Fruit fly (Drosophila melanogaster) whole organism, embryonic: Measurements from ENCODE around the gene CG32590.

ENCODE experiments used
- CG10267 ChIP-seq: fragments of 200-800 bp; sonication (Bioruptor generic); optimal IDR thresholded peaks from 2 replicates; lab custom pipeline; 2018; ENCODE audit warnings: missing biosample characterization, mild to moderate bottlenecking, missing genetic modification characterization, moderate library complexity
- CG10543 ChIP-seq: fragments of 200-800 bp; sonication (Bioruptor generic); optimal IDR thresholded peaks from 3 replicates; lab custom pipeline; 2017; ENCODE audit warnings: missing biosample characterization, mild to moderate bottlenecking, missing genetic modification characterization, moderate library complexity
- CG11093 ChIP-seq: fragments of 200-800 bp; sonication (Bioruptor generic); IDR thresholded peaks from 3 replicates; pipeline ENCODE4 v1.3.6; 2022; ENCODE audit warnings: missing biosample characterization, missing genetic modification characterization
- CG11696 ChIP-seq: fragments of 200-800 bp; sonication (Bioruptor generic); IDR thresholded peaks from 2 replicates; pipeline ENCODE4 v1.3.6; 2022; ENCODE audit warnings: missing biosample characterization, missing genetic modification characterization
- CG12155 ChIP-seq: fragments of 200-800 bp; sonication (Bioruptor generic); optimal IDR thresholded peaks from 3 replicates; lab custom pipeline; 2016; ENCODE audit warnings: missing biosample characterization, missing genetic modification characterization
- CG1233 ChIP-seq: fragments of 200-800 bp; sonication (Bioruptor generic); optimal IDR thresholded peaks from 4 replicates; lab custom pipeline; 2018; ENCODE audit warnings: missing biosample characterization, mild to moderate bottlenecking, missing genetic modification characterization
- CG12391 ChIP-seq: fragments of 200-800 bp; sonication (Bioruptor generic); optimal IDR thresholded peaks from 3 replicates; lab custom pipeline; 2018; ENCODE audit warnings: missing biosample characterization, mild to moderate bottlenecking, missing genetic modification characterization, moderate library complexity
- CG15011 ChIP-seq: fragments of 200-800 bp; sonication (Bioruptor generic); optimal IDR thresholded peaks from 3 replicates; lab custom pipeline; 2018; ENCODE audit warnings: missing biosample characterization, mild to moderate bottlenecking, missing genetic modification characterization
- CG17568 ChIP-seq: fragments of 200-800 bp; sonication (Bioruptor generic); optimal IDR thresholded peaks from 2 replicates; lab custom pipeline; 2018; ENCODE audit warnings: missing biosample characterization, mild to moderate bottlenecking, missing genetic modification characterization, moderate library complexity
- CG18476 ChIP-seq: fragments of 200-800 bp; sonication (Bioruptor generic); optimal IDR thresholded peaks from 2 replicates; lab custom pipeline; 2016; ENCODE audit warnings: missing biosample characterization, mild to moderate bottlenecking, missing genetic modification characterization
- CG18619 ChIP-seq: fragments of 200-800 bp; sonication (Bioruptor generic); optimal IDR thresholded peaks from 3 replicates; lab custom pipeline; 2017; ENCODE audit warnings: missing biosample characterization, mild to moderate bottlenecking, missing genetic modification characterization
- CG2116 ChIP-seq: fragments of 200-800 bp; sonication (Bioruptor generic); optimal IDR thresholded peaks from 3 replicates; lab custom pipeline; 2018; ENCODE audit warnings: missing biosample characterization, mild to moderate bottlenecking, missing genetic modification characterization
- CG2202 ChIP-seq: fragments of 200-800 bp; sonication (Bioruptor generic); optimal IDR thresholded peaks from 2 replicates; lab custom pipeline; 2018; ENCODE audit warnings: missing biosample characterization, mild to moderate bottlenecking, missing genetic modification characterization
- CG33557 ChIP-seq: fragments of 200-800 bp; sonication (Bioruptor generic); optimal IDR thresholded peaks from 2 replicates; lab custom pipeline; 2019; ENCODE audit warnings: missing biosample characterization, mild to moderate bottlenecking, missing genetic modification characterization, moderate library complexity
- CG4707 ChIP-seq: fragments of 200-800 bp; sonication (Bioruptor generic); optimal IDR thresholded peaks from 2 replicates; lab custom pipeline; 2018; ENCODE audit warnings: missing biosample characterization, mild to moderate bottlenecking, missing genetic modification characterization, moderate library complexity
- CG6654 ChIP-seq: fragments of 200-800 bp; sonication (Bioruptor generic); optimal IDR thresholded peaks from 2 replicates; lab custom pipeline; 2017; ENCODE audit warnings: missing biosample characterization, mild to moderate bottlenecking, missing genetic modification characterization
- CG7556 ChIP-seq: fragments of 200-800 bp; sonication (Bioruptor generic); optimal IDR thresholded peaks from 2 replicates; lab custom pipeline; 2017; ENCODE audit warnings: missing biosample characterization, mild to moderate bottlenecking, missing genetic modification characterization
- CG7928 ChIP-seq: fragments of 200-800 bp; sonication (Bioruptor generic); optimal IDR thresholded peaks from 2 replicates; lab custom pipeline; 2017; ENCODE audit warnings: missing biosample characterization, mild to moderate bottlenecking, missing genetic modification characterization
- CG8944 ChIP-seq: fragments of 200-800 bp; sonication (Bioruptor generic); optimal IDR thresholded peaks from 3 replicates; lab custom pipeline; 2016; ENCODE audit warnings: missing biosample characterization, missing genetic modification characterization
- D ChIP-seq, 2 experiments: fragments of 200-800 bp in 1 of 2; fragments of >200 bp in 1 of 2; sonication (Bioruptor generic) in 1 of 2; optimal IDR thresholded peaks; 2 replicates in 1 of 2; 3 replicates in 1 of 2; lab custom pipeline; 2017; ENCODE audit warnings: mild to moderate bottlenecking in 1 of 2, missing biosample characterization in 1 of 2, missing genetic modification characterization in 1 of 2, missing genetic modification reagents in 1 of 2
- Dek ChIP-seq: fragments of 200-800 bp; sonication (Bioruptor generic); optimal IDR thresholded peaks from 3 replicates; lab custom pipeline; 2019; ENCODE audit warnings: missing biosample characterization, mild to moderate bottlenecking, missing genetic modification characterization, moderate library complexity
- E2f1 ChIP-seq: fragments of 200-800 bp; sonication (Bioruptor generic); IDR thresholded peaks from 2 replicates; pipeline ENCODE4 v1.3.6; 2022; ENCODE audit warnings: missing biosample characterization, missing genetic modification characterization
- GATAe ChIP-seq: fragments of 200-800 bp; sonication (Bioruptor generic); conservative IDR thresholded peaks from 2 replicates; pipeline ENCODE4 v1.3.6; 2022; ENCODE audit warnings: missing biosample characterization, missing genetic modification characterization
- HLH3B ChIP-seq: fragments of 200-800 bp; sonication (Bioruptor generic); IDR thresholded peaks from 2 replicates; pipeline ENCODE4 v1.3.6; 2022; ENCODE audit warnings: missing biosample characterization, missing genetic modification characterization
- HmgZ ChIP-seq: fragments of 200-800 bp; sonication (Bioruptor generic); optimal IDR thresholded peaks from 2 replicates; lab custom pipeline; 2018; ENCODE audit warnings: missing biosample characterization, mild to moderate bottlenecking, missing genetic modification characterization
- Hr39 ChIP-seq: fragments of >200 bp; optimal IDR thresholded peaks from 2 replicates; lab custom pipeline; 2017
- Hr78 ChIP-seq, 2 experiments: fragments of 200-800 bp in 1 of 2; fragments of >200 bp in 1 of 2; sonication (Bioruptor generic) in 1 of 2; optimal IDR thresholded peaks; 2 replicates each; lab custom pipeline; 2017 to 2019; ENCODE audit warnings: missing biosample characterization in 2 of 2, missing genetic modification characterization in 2 of 2, mild to moderate bottlenecking in 1 of 2, moderate library complexity in 1 of 2
- Nf-YA ChIP-seq: fragments of 200-800 bp; sonication (Bioruptor generic); IDR thresholded peaks from 2 replicates; pipeline ENCODE4 v1.3.6; 2022; ENCODE audit warnings: missing biosample characterization, missing genetic modification characterization
- PHDP ChIP-seq: fragments of 200-800 bp; sonication (Bioruptor generic); optimal IDR thresholded peaks from 3 replicates; lab custom pipeline; 2018; ENCODE audit warnings: missing biosample characterization, mild to moderate bottlenecking, missing genetic modification characterization, moderate library complexity
- Pdp1 ChIP-seq, 2 experiments: fragments of 200-800 bp; sonication (Bioruptor generic); optimal IDR thresholded peaks; 3 replicates each; lab custom pipeline; 2016; ENCODE audit warnings: missing biosample characterization in 2 of 2, missing genetic modification characterization in 2 of 2, mild to moderate bottlenecking in 1 of 2, moderate library complexity in 1 of 2
- ab ChIP-seq: fragments of 200-800 bp; sonication (Bioruptor generic); optimal IDR thresholded peaks from 2 replicates; lab custom pipeline; 2016; ENCODE audit warnings: missing biosample characterization, missing genetic modification characterization
- br ChIP-seq: fragments of >200 bp; optimal IDR thresholded peaks from 2 replicates; lab custom pipeline; 2017
- bsh ChIP-seq, 2 experiments: fragments of 200-800 bp; sonication (Bioruptor generic); optimal IDR thresholded peaks; 2 replicates each; lab custom pipeline; 2017 to 2018; ENCODE audit warnings: mild to moderate bottlenecking in 2 of 2, missing biosample characterization in 2 of 2, missing genetic modification characterization in 2 of 2, moderate library complexity in 1 of 2
- caup ChIP-seq: fragments of 200-800 bp; sonication (Bioruptor generic); optimal IDR thresholded peaks from 3 replicates; lab custom pipeline; 2017; ENCODE audit warnings: missing biosample characterization, mild to moderate bottlenecking, missing genetic modification characterization, moderate library complexity; ENCODE audit not compliant: severe bottlenecking
- ci ChIP-seq: fragments of 200-800 bp; sonication (Bioruptor generic); IDR thresholded peaks from 3 replicates; pipeline ENCODE4 v1.3.6; 2022; ENCODE audit warnings: missing biosample characterization, missing genetic modification characterization
- croc ChIP-seq: fragments of 200-800 bp; sonication (Bioruptor generic); conservative IDR thresholded peaks from 3 replicates; pipeline ENCODE4 v1.3.6; 2022; ENCODE audit warnings: missing biosample characterization, missing genetic modification characterization
- gcm2 ChIP-seq: fragments of 200-800 bp; sonication (Bioruptor generic); optimal IDR thresholded peaks from 2 replicates; lab custom pipeline; 2016; ENCODE audit warnings: missing biosample characterization, missing genetic modification characterization
- ham ChIP-seq: fragments of 200-800 bp; sonication (Bioruptor generic); IDR thresholded peaks from 2 replicates; pipeline ENCODE4 v1.3.6; 2022; ENCODE audit warnings: missing biosample characterization, missing genetic modification characterization
- klu ChIP-seq: fragments of 200-800 bp; sonication (Bioruptor generic); IDR thresholded peaks from 2 replicates; pipeline ENCODE4 v1.3.6; 2022; ENCODE audit warnings: missing biosample characterization, missing genetic modification characterization
- lov ChIP-seq, 2 experiments: fragments of 200-800 bp in 1 of 2; fragments of >200 bp in 1 of 2; sonication (Bioruptor generic) in 1 of 2; IDR thresholded peaks in 1 of 2; optimal IDR thresholded peaks in 1 of 2; 2 replicates in 1 of 2; 3 replicates in 1 of 2; pipeline versions ENCODE4 v1.3.6 to Lab custom; 2017 to 2022; ENCODE audit warnings: missing biosample characterization in 1 of 2, missing genetic modification characterization in 1 of 2
- luna ChIP-seq: fragments of 200-800 bp; sonication (Bioruptor generic); optimal IDR thresholded peaks from 2 replicates; lab custom pipeline; 2016; ENCODE audit warnings: missing biosample characterization, missing genetic modification characterization
- nerfin-1 ChIP-seq: fragments of 200-800 bp; sonication (Bioruptor generic); optimal IDR thresholded peaks from 3 replicates; lab custom pipeline; 2019; ENCODE audit warnings: missing biosample characterization, mild to moderate bottlenecking, missing genetic modification characterization, moderate library complexity
- psq ChIP-seq: fragments of 200-800 bp; sonication (Bioruptor generic); optimal IDR thresholded peaks from 2 replicates; lab custom pipeline; 2017; ENCODE audit warnings: missing biosample characterization, missing genetic modification characterization
- repo ChIP-seq: fragments of 200-800 bp; sonication (Bioruptor generic); optimal IDR thresholded peaks from 2 replicates; lab custom pipeline; 2016; ENCODE audit warnings: missing biosample characterization, missing genetic modification characterization
- sisA ChIP-seq: fragments of 200-800 bp; sonication (Bioruptor generic); IDR thresholded peaks from 2 replicates; pipeline ENCODE4 v1.3.6; 2022; ENCODE audit warnings: missing biosample characterization, missing genetic modification characterization
- sr ChIP-seq: fragments of 200-800 bp; sonication (Bioruptor generic); IDR thresholded peaks from 3 replicates; pipeline ENCODE4 v1.3.6; 2022; ENCODE audit warnings: missing biosample characterization, missing genetic modification characterization
- ssp ChIP-seq: fragments of 200-800 bp; sonication (Bioruptor generic); IDR thresholded peaks from 2 replicates; pipeline ENCODE4 v1.3.6; 2022; ENCODE audit warnings: missing biosample characterization, missing genetic modification characterization
- tgo ChIP-seq: fragments of 200-800 bp; sonication (Bioruptor generic); IDR thresholded peaks from 3 replicates; pipeline ENCODE4 v1.3.6; 2022; ENCODE audit warnings: missing biosample characterization, missing genetic modification characterization
- twi ChIP-seq: fragments of 200-800 bp; optimal IDR thresholded peaks from 2 replicates; lab custom pipeline; 2019; ENCODE audit warnings: missing biosample characterization, mild to moderate bottlenecking, missing genetic modification characterization, moderate library complexity

CG32590 gene

DNA sequence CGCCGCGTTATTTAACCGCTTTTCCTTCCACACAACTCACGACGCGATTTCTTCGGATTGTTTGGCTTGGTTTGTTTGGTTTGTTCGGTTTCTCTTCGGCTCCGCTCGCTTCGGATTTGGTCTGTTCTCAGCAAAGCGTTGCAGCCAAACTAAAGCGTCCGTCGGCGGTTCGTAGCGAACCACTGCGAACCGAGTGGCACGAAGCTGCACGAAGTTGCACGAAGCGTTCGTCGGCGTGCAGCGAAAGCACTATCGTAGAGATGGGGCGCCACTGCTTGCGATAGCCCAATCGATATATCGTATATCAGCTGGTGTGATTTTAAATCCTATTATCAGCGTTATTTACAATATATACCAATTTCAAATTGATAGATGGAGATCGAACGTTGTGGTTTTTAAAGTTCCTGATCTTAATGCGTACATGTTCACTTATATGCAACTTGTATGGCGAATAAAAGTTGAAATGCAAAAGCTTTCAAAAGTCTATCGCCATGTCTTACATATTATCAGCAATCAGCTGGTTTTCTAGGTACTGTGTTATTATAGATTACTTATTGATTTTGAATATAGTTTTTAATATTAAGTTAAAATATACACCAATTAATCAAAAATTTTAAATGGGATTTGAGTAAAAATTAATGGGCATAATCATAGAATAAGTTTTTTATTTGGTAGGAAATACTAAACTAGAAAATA lies 12.8 kb downstream of the CG32590 start, which contains the start of gene rut (continued):
- no peak for TF ChIP-seq gcm2 (GFP tag; lab: Kevin White, UChicago)
- TF ChIP-seq HmgZ (tag; lab: Kevin White, UChicago), result peak; percentile 15
- TF ChIP-seq sr (GFP tag; lab: Robert Waterston, UW), result no peak
- TF ChIP-seq ham, result no peak
- TF ChIP-seq CG7928 (GFP tag; lab: Kevin White, UChicago), result no peak
- no peak for TF ChIP-seq Hr78 (GFP tag; optimal IDR thresholded peaks at IDR 0.05; lab: Kevin White, UChicago)
- peak; percentile 75; the same call in 2 of the 3 replicates for TF ChIP-seq ci
- peak; percentile 5 for TF ChIP-seq caup (GFP tag; lab: Kevin White, UChicago)
- TF ChIP-seq ssp (GFP tag; lab: Robert Waterston, UW), result 0 out of 2 replicates have a peak, but pooled peaks have one; percentile 21
- peak; percentile 15 for TF ChIP-seq PHDP (tag; lab: Kevin White, UChicago)
- TF ChIP-seq CG18619 (GFP tag; lab: Kevin White, UChicago), result no peak
- no peak for TF ChIP-seq CG8944 (GFP tag; lab: Kevin White, UChicago)
- no peak for TF ChIP-seq CG6654 (GFP tag; lab: Kevin White, UChicago)
- TF ChIP-seq croc, result no peak
- no peak for TF ChIP-seq CG1233 (GFP tag; lab: Kevin White, UChicago)
- no peak for TF ChIP-seq klu (GFP tag; lab: Robert Waterston, UW)
- TF ChIP-seq E2f1 (GFP tag; lab: Robert Waterston, UW), result no peak
- no peak for TF ChIP-seq GATAe
- TF ChIP-seq CG4707 (GFP tag; lab: Kevin White, UChicago), result no peak
- no peak; the same call in 1 of the 2 replicates for TF ChIP-seq HLH3B (GFP tag; lab: Robert Waterston, UW)
- TF ChIP-seq sisA (GFP tag; lab: Robert Waterston, UW), result no peak
- no peak for TF ChIP-seq CG11093 (GFP tag; lab: Robert Waterston, UW)
- no peak for TF ChIP-seq ab (GFP tag; lab: Kevin White, UChicago)
- no peak for TF ChIP-seq Nf-YA (GFP tag; lab: Robert Waterston, UW)
- TF ChIP-seq CG15011 (GFP tag; lab: Kevin White, UChicago), result no peak
- TF ChIP-seq CG10267, result no peak
- TF ChIP-seq tgo (GFP tag; lab: Robert Waterston, UW), result no peak
- no peak for TF ChIP-seq nerfin-1 (tag; lab: Kevin White, UChicago)
- no peak for TF ChIP-seq Hr39 (lab: Kevin White, UChicago)
- TF ChIP-seq CG17568, result no peak
- TF ChIP-seq repo, result no peak
- TF ChIP-seq CG2116, result peak; percentile 17
- TF ChIP-seq CG7556 (GFP tag; lab: Kevin White, UChicago), result no peak
- no peak for TF ChIP-seq D (optimal IDR thresholded peaks at IDR 0.05; lab: Kevin White, UChicago)
- TF ChIP-seq D (GFP tag; optimal IDR thresholded peaks at IDR 0.05; lab: Kevin White, UChicago), result no peak
- TF ChIP-seq Dek (tag; lab: Kevin White, UChicago), result no peak
- no peak for TF ChIP-seq CG11696 (GFP tag; lab: Robert Waterston, UW)
- no peak for TF ChIP-seq luna (GFP tag; lab: Kevin White, UChicago)
- peak; percentile 55 for TF ChIP-seq CG10543 (GFP tag; lab: Kevin White, UChicago)
- peak in 1 of 2 experiments; percentile 25 for TF ChIP-seq Pdp1 (GFP tag; optimal IDR thresholded peaks at IDR 0.05; lab: Kevin White, UChicago)
- no peak for TF ChIP-seq twi (tag; lab: Kevin White, UChicago)
- peak in 1 of 2 experiments; percentile 27 for TF ChIP-seq bsh (GFP tag; optimal IDR thresholded peaks at IDR 0.05; lab: Kevin White, UChicago)
- TF ChIP-seq CG2202, result no peak
- TF ChIP-seq psq (GFP tag; lab: Kevin White, UChicago), result no peak
- no peak for TF ChIP-seq lov (optimal IDR thresholded peaks at IDR 0.05; lab: Kevin White, UChicago)
- no peak for TF ChIP-seq lov (GFP tag; IDR thresholded peaks at IDR 0.05; lab: Robert Waterston, UW)
- TF ChIP-seq br (lab: Kevin White, UChicago), result no peak
- TF ChIP-seq CG12391 (tag; lab: Kevin White, UChicago), result no peak
- no peak for TF ChIP-seq CG33557 (GFP tag; lab: Kevin White, UChicago)
- no peak for TF ChIP-seq CG12155 (GFP tag; lab: Kevin White, UChicago)
- no peak for TF ChIP-seq CG18476 (GFP tag; lab: Kevin White, UChicago)
